Fruit fly (Drosophila melanogaster) Kc167 (cell line): ENCODE results near the gene CG13771.

Experiments used
- Myc ChIP-seq: fragments of >200 bp; optimal IDR thresholded peaks from 2 replicates; lab custom pipeline; 2017; ENCODE audit warnings: missing external identifiers
- Sin3A ChIP-seq: fragments of >200 bp; optimal IDR thresholded peaks from 2 replicates; lab custom pipeline; 2018; ENCODE audit warnings: missing external identifiers
- h ChIP-seq: fragments of >200 bp; optimal IDR thresholded peaks from 3 replicates; lab custom pipeline; 2018; ENCODE audit warnings: missing external identifiers
- insv ChIP-seq: fragments of >200 bp; optimal IDR thresholded peaks from 3 replicates; lab custom pipeline; 2018; ENCODE audit warnings: missing external identifiers
- psq ChIP-seq: fragments of >200 bp; optimal IDR thresholded peaks from 2 replicates; lab custom pipeline; 2017; ENCODE audit warnings: missing external identifiers
- ttk ChIP-seq: sonication (Bioruptor generic); optimal IDR thresholded peaks from 2 replicates; lab custom pipeline; 2017; ENCODE audit warnings: missing external identifiers

The CG13771 gene

dm6 chr2L:6663562-6664051 lies at the start of gene CG13771, which contains the start of the genes CG34310 and cup:
CG13771 (minus strand) TSS chr2L:6663612.
CG34310 (plus strand) TSS chr2L:6663664.
cup (plus strand) TSS chr2L:6663664.
- TF ChIP-seq insv (lab: Kevin White, UChicago) (no peak), psq (lab: Kevin White, UChicago) (no peak), Myc (lab: Kevin White, UChicago) (no peak)

DNA sequence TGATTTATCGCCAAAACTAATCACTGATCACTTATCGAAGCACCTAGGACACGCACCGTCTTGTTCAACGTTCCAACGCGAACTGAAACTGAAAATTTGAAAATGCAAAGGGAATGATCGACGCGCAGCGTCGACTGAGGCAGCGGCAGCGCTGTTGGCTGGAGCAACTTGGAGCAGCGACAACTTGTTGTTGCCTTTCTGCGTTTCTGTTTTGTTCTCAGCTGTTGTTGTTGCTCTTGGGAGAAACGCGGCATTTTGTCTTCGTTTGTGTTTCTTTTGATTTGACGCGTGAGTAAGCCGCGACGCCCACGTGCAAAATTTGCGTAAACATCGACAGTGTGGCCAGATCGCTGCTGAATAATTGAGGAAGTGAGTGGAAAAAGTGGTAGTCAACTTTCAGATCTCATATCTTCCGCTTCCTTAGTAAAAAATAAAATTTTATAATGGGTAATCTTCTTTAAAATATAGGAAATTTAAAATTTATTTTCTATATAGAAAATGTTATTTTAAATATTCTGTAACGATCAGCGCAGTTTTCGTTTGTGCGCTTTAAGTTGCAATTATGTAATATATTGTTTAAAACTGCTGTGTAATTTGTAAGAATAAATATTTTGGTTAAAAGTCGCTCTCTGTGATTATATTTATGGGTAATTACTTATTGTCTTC lies 45.7 kb upstream of the CG13771 start, which contains the start of gene Tsp:
Tsp (minus strand) TSS at position 90 of the 666 bp plus-strand sequence.
- TF ChIP-seq psq (lab: Kevin White, UChicago) (no peak), Myc (lab: Kevin White, UChicago) (no peak), Sin3A (no peak), ttk (no peak), h (lab: Kevin White, UChicago) (no peak), insv (lab: Kevin White, UChicago) (no peak)

- TF ChIP-seq Myc (lab: Kevin White, UChicago) = no peak
- TF ChIP-seq ttk = no peak
- no peak for TF ChIP-seq psq (lab: Kevin White, UChicago)
- no peak for TF ChIP-seq h (lab: Kevin White, UChicago)
- no peak for TF ChIP-seq Sin3A
- TF ChIP-seq insv (lab: Kevin White, UChicago) = no peak
These were observed 43.0 kb upstream of the CG13771 start for dm6 chr2L:6706368-6706919.

DNA sequence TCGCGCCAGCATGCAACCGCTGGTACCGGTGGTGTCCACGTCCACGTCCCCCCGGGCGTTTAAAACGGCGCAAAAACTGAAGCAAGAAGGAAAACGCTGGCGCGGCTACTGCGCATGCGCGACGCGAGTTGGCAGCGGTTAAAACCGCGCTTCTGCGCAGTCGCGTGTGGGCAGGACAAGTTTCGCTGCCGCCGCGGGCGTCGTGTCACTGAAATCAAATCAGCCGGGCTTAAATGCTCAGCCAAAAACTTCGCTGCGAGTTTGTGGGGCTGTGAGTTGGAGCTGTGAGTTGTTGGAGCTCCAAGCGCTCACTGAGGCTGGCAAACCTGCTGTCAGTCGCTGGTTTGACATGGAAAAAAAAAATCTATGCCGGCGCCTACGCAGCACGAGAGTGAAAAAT lies 41.7 kb upstream of the CG13771 start:
- no peak for TF ChIP-seq insv (lab: Kevin White, UChicago)

DNA sequence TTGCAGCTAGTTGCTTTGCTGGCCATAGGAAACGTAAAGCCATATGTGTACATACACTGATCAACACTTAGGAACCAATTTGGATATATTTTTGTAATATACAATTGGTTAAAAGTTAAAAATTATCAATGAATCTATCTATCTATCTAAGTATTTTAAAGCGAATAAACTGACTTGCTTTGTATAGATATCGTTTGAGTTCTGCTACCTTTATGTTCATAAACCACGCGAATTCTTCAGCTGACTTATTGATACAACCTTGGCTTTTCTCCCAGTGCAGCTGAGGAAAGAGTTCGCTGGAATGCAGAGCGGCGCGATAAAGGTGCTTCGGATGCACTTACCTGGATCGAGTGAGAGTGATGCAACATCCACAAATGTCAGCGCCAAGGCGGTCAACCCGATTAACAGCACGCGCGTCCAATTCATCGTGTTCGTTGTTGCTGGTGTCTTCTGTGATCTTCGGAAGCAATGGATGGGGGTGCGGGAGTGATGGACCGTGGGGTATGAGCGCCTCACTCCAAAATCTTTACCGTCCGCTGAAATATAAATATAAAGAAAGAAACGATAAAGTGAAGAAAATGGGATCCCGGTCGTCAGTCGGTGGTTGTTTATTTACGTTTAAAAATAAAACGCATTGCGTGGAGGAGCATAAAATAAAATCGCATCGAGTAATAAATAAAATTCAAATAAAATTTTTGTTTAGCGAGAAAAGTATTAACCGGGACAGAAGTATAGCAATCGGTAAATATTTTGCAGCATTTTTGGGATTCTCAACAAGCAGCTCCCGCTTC lies 38.2 kb upstream of the CG13771 start:
- TF ChIP-seq psq (lab: Kevin White, UChicago) = no peak
- no peak for TF ChIP-seq insv (lab: Kevin White, UChicago)
- no peak for TF ChIP-seq h (lab: Kevin White, UChicago)
- TF ChIP-seq Myc (lab: Kevin White, UChicago) = no peak
- no peak for TF ChIP-seq Sin3A
- TF ChIP-seq ttk = no peak

- TF ChIP-seq Sin3A = no peak
These were observed 37.3 kb upstream of the CG13771 start for dm6 chr2L:6700742-6701141.

DNA sequence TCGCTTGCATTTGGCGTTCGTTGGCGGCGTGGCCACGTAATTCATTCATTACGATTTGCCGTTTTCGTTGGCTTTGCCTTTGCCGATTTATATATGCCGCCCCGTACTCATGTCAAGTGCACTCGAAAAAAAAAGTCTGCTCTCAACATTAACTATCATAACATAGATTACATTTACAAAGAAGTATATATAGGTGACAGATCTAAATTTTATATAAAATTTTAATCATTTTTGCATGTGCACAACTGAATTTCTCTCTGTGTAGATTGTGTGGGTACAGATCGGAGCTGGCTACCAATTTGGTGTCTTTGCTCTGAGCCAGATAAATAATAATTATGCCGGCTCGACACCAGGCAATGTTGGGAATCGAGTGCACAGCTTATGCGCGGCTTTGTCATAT lies 35.0 kb upstream of the CG13771 start:
- TF ChIP-seq insv (lab: Kevin White, UChicago) (no peak), h (lab: Kevin White, UChicago) (no peak)

DNA sequence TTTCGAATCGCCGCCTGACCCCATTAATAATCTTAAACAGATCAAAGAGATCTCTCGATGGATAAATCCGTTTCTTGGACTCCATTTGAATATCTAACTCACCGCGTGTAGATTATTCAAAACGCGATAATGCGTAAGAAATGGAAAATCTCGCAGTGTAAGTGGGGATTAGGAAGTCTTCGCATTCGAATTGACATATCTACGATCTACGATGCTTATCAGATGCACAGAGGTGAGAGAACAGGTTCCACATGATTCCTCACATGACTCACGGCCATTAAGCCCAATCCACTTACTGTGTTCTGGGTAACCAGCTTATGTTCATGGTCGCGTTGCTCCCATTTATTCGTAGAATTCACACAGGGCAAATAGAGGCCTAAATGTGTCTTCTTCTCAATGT lies 32.8 kb upstream of the CG13771 start:
- TF ChIP-seq psq (lab: Kevin White, UChicago) (no peak), Sin3A (no peak), Myc (lab: Kevin White, UChicago) (no peak), h (lab: Kevin White, UChicago) (no peak), insv (lab: Kevin White, UChicago) (no peak), ttk (no peak)

- no peak for TF ChIP-seq h (lab: Kevin White, UChicago)
- no peak for TF ChIP-seq ttk
- no peak for TF ChIP-seq insv (lab: Kevin White, UChicago)
- TF ChIP-seq psq (lab: Kevin White, UChicago) = no peak
- TF ChIP-seq Myc (lab: Kevin White, UChicago) = no peak
- no peak for TF ChIP-seq Sin3A
These were observed 30.4 kb upstream of the CG13771 start for dm6 chr2L:6693794-6694254.

dm6 chr2L:6692048-6692447 lies 28.6 kb upstream of the CG13771 start:
- no peak for TF ChIP-seq insv (lab: Kevin White, UChicago)
- no peak for TF ChIP-seq ttk

DNA sequence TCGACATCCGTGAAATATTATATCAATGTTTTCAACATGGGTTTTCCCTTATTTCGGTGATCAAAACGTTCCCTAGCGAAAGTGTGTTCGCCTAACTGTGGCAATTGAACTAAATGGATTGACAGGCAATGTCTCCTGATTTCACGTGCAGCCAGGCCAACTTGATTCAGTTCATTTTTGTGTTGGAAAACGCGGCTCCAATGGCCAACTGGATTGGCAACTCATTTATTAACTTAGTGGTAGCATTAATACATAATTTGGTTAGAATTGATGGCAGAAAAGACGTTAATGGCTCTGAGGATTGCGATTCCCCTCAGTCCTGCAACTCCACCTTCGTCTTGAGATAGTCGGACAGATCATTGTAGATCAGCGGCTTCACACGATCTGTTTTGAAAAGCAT lies 23.2 kb upstream of the CG13771 start, which contains the start of gene CG11327:
CG11327 (minus strand) TSS at position 101 of the 400 bp plus-strand sequence.
- TF ChIP-seq psq (lab: Kevin White, UChicago) (no peak), ttk (no peak), insv (lab: Kevin White, UChicago) (no peak), Sin3A (no peak), h (lab: Kevin White, UChicago) (no peak), Myc (lab: Kevin White, UChicago) (no peak)

DNA sequence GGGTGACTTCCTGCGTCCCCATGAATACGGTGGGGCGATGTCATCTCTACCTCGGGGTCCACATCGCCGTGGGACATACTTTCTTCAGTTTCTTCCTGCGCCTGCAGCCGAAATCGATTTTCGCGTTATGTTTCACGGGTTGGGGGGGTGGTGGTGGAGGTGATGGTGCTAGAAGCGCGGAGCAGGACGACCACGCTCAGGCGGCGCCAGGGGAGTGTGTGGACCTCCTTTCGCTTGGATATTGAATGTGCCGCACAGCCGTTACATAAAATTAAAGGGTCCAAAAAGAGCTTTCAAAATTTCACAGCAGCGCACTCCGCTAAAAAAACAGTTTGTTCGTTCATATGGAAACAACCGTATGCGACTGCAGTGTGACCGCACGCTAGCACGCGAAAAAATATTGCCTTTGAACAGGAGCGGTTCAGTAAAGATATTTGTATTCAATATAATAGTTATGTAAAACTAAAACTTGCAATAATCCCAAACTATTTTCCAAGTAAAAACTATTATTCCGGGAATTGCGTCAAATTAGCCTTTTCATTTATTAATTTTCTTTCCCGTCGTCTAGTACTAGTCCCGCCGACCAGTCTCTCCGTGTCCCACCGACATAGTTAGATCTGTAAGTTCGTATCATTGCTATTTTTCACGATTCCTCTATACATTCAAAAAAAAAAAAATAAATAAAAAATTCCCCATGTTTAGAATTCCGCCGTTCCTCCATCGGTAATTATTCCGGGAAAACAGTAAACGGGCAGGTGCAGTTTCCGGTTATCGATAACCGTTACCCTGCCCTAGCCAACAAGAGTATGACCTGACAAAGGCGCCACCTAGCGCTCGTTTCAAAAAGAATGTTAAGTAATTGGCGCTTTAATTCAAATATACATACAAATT lies 20.8 kb upstream of the CG13771 start, which contains the start of gene Nhe3:
Nhe3 (minus strand) TSS at position 373 of the 891 bp plus-strand sequence.
- no peak for TF ChIP-seq insv (lab: Kevin White, UChicago)
- TF ChIP-seq ttk = no peak
- no peak for TF ChIP-seq Sin3A
- no peak for TF ChIP-seq Myc (lab: Kevin White, UChicago)
- no peak for TF ChIP-seq h (lab: Kevin White, UChicago)
- no peak for TF ChIP-seq psq (lab: Kevin White, UChicago)
